Worm (Caenorhabditis elegans) whole organism, young adult: ENCODE results near the gene AH9.4.

Experiments used
- attf-6 ChIP-seq: fragments of 200-800 bp; sonication (Bioruptor generic); IDR thresholded peaks from 2 replicates; pipeline ENCODE4 v1.3.6; 2022; ENCODE audit warnings: missing genetic modification reagents, missing genetic modification characterization, missing compliant biosample characterization
- bed-1 ChIP-seq: fragments of 200-800 bp; sonication (Bioruptor generic); IDR thresholded peaks from 2 replicates; pipeline ENCODE4 v1.3.6; 2022; ENCODE audit warnings: missing genetic modification reagents, missing genetic modification characterization, missing compliant biosample characterization

DNA sequence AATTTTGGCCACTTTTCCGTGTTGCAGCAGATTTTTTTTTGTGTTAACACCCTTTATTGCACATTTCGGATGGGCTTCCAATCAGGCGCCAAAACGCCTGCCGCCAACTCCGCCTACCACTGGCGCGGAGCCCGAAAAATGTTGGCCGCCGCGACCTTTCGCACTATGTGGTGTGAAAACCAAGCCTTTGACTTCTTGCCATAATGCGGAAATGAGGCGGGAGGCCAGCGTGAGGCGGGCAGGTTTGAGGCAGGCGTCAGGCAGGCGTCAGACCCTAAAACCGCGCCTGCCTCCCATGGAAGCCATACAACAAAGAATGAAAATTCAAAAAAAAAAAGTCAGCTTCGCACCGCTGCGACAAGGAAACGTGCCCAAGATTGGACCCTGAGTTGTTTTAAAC lies 42.7 kb upstream of the AH9.4 start:
- TF ChIP-seq bed-1 (GFP tag; lab: Robert Waterston, UW) (no peak), attf-6 (GFP tag; lab: Robert Waterston, UW) (no peak)
